Worm (Caenorhabditis elegans) whole organism, late embryonic: ENCODE results near the gene pxd-1.

Experiments used
- F13H6.1 ChIP-seq: sonication (generic microtip); optimal IDR thresholded peaks from 2 replicates; lab custom pipeline; 2016; ENCODE audit warnings: missing genetic modification characterization, missing compliant biosample characterization
- ama-1 ChIP-seq: fragments of 150-350 bp; optimal IDR thresholded peaks from 2 replicates; lab custom pipeline; 2014
- ceh-19 ChIP-seq: fragments of 200-800 bp; sonication (Bioruptor generic); optimal IDR thresholded peaks from 2 replicates; lab custom pipeline; 2018; ENCODE audit warnings: mild to moderate bottlenecking, missing genetic modification characterization, missing compliant biosample characterization
- ceh-45 ChIP-seq: fragments of 200-800 bp; sonication (Bioruptor generic); IDR thresholded peaks from 2 replicates; pipeline ENCODE4 v1.3.6; 2022; ENCODE audit warnings: missing genetic modification reagents, missing genetic modification characterization, missing compliant biosample characterization
- ceh-9 ChIP-seq: sonication (generic microtip); optimal IDR thresholded peaks from 2 replicates; lab custom pipeline; 2016; ENCODE audit warnings: mild to moderate bottlenecking, missing genetic modification characterization, inconsistent platforms, missing compliant biosample characterization
- ets-4 ChIP-seq: sonication (generic microtip); optimal IDR thresholded peaks from 2 replicates; lab custom pipeline; 2016; ENCODE audit warnings: missing genetic modification characterization, missing compliant biosample characterization
- gmeb-2 ChIP-seq: sonication (generic microtip); optimal IDR thresholded peaks from 2 replicates; lab custom pipeline; 2016; ENCODE audit warnings: missing genetic modification characterization, inconsistent platforms, missing compliant biosample characterization
- hlh-30 ChIP-seq: sonication (generic microtip); optimal IDR thresholded peaks from 2 replicates; lab custom pipeline; 2017; ENCODE audit warnings: antibody characterized with exemption, missing genetic modification characterization, missing compliant biosample characterization; ENCODE audit not compliant: insufficient read depth
- nhr-11 ChIP-seq: fragments of 150-350 bp; optimal IDR thresholded peaks from 2 replicates; lab custom pipeline; 2014; ENCODE audit warnings: missing biosample characterization, missing genetic modification characterization
- pha-4 ChIP-seq: fragments of 150-350 bp; optimal IDR thresholded peaks from 2 replicates; lab custom pipeline; 2018; ENCODE audit warnings: missing biosample characterization, missing genetic modification reagents, missing genetic modification characterization
- pqm-1 ChIP-seq: sonication (generic microtip); optimal IDR thresholded peaks from 2 replicates; lab custom pipeline; 2016; ENCODE audit warnings: missing genetic modification characterization, missing compliant biosample characterization
- pros-1 ChIP-seq: fragments of 150-350 bp; optimal IDR thresholded peaks from 2 replicates; lab custom pipeline; 2014; ENCODE audit warnings: missing biosample characterization, missing genetic modification reagents, missing genetic modification characterization
- unc-42 ChIP-seq: sonication (generic microtip); optimal IDR thresholded peaks from 2 replicates; lab custom pipeline; 2016; ENCODE audit warnings: missing genotype, missing genetic modification characterization, missing compliant biosample characterization

- TF ChIP-seq ama-1 (lab: Kevin White, UChicago) (no peak), pqm-1 (tag; lab: Kevin White, UChicago) (no peak), pha-4 (tag; lab: Kevin White, UChicago) (no peak), hlh-30 (tag; lab: Kevin White, UChicago) (no peak), ceh-19 (GFP tag; lab: Kevin White, UChicago) (no peak), F13H6.1 (tag; lab: Kevin White, UChicago) (no peak), unc-42 (tag; lab: Kevin White, UChicago) (no peak), gmeb-2 (tag; lab: Kevin White, UChicago) (no peak), ceh-9 (no peak), ceh-45 (no peak), ets-4 (tag; lab: Kevin White, UChicago) (no peak), pros-1 (tag; lab: Kevin White, UChicago) (no peak), nhr-11 (tag; lab: Kevin White, UChicago) (no peak)
Observed at ce11 chrIII:4007017-4007416, 1.1 kb downstream of the pxd-1 start.
